Fruit fly (Drosophila melanogaster) ovary, adult (tissue): ENCODE results near the gene Alp10.
A peak's percentile ranks its signal among the peaks of the same experiment; 100 is the strongest.

Experiments
- CG17801 ChIP-seq: fragments of 200-800 bp; optimal IDR thresholded peaks from 2 replicates; lab custom pipeline; 2019; ENCODE audit warnings: missing biosample characterization, mild to moderate bottlenecking, missing genetic modification characterization, moderate library complexity; ENCODE audit not compliant: partially characterized antibody

Gene Alp10

DNA sequence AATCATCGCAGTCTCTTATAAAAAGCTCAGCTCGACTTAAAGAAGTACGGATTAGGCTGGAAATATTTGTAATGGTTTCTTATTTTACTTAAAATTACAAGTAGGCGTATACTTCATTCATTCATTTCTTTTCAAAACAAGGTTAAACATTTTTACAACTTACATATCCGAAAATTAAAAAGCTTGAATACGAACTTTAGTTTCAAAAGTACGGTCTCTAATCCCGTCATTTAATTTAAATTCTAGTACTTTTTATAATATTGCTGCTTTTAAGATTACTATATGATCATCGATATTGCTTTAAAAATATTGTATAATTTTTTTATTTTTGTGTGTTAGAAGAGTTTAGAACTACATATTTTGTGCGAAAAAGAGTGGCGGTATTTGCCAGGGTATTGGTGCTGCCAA is 35.1 kb upstream of the Alp10 start:
- no peak for TF ChIP-seq CG17801 (GFP tag; lab: Kevin White, UChicago)

DNA sequence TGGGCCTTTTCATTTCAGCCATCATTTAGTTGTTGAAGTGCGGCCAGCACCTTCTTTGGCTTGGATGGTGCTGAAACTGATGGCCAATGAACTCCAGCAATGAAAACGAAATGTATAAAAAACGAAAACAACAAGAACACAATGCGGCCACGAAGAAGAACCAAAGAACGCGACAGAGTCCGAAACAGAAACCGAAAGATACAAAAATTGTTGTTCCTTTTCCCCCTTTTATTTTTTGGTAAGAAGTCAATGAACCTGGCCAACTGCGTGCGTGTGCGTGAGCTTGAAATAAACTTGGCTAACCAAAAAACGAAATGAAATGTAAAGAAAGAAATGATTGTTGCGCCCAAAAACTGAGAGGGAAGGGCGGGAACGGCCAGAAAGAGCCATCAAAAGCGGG is 32.7 kb upstream of the Alp10 start:
- TF ChIP-seq CG17801 (GFP tag; lab: Kevin White, UChicago) = no peak

DNA sequence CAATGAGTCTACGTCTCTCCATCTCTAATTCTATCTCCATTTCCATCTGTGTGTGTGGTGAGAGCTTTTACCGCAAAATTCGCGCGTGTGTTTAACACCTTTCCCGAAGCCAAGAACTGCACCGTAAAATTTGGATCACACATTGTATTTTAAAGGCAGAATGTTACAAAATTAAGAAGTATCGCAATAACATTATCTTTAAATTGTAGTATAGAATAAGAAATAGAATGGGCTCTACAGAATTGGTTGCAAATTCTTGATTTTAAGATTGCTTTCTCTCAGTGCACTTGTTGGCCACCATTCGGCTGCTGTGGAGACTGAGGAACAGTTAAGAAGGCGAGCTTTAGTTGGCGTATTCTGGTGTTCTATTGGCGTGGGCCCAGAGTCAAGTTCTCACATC is 31.4 kb upstream of the Alp10 start:
- TF ChIP-seq CG17801 (GFP tag; lab: Kevin White, UChicago) = no peak

DNA sequence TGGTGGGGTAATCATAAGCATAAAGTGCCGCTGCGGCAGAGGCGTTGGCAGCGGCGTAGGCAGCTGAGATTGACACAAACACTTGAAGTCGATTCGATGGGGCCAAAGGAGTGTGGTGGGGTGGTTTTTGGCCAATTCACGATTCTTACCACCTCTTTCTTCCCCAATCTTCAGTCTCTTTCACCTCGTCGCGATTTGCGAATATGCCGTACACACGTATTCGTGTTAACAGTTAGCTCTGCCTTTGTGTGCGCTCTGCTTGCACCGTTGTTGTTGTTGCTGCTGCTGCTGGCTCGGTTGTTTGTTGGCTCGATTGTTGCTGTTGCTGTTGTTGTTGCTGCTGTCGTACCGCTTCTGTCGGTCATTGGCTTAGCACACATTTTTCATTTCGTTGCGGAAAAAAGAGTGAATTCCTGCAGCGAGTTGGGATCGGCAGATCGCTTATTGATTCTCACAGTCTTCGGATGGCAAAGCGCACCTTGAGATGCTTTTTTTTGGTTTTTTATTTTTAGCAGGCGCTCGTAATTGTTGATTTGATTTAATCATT is 30.1 kb upstream of the Alp10 start:
- no peak for TF ChIP-seq CG17801 (GFP tag; lab: Kevin White, UChicago)

DNA sequence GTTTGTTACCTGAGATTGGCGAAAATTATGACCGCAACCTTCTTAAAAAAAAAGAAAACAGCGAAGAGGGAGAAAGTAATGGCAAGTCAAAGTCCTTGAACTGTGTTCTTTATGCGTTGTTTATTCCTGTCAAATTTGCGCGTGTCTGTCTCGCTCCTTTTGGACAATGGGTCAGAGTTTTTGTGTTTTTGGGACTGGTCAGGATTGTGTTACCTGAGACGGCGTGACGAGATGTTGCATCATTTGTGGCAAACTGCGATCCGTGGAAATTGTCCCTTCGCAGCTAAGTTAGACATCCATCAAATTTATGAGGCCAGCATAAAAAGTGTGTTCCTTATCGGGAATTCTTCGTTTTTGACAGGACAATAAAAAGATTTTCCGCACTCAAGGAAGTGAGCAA is 28.2 kb upstream of the Alp10 start:
- no peak for TF ChIP-seq CG17801 (GFP tag; lab: Kevin White, UChicago)

DNA sequence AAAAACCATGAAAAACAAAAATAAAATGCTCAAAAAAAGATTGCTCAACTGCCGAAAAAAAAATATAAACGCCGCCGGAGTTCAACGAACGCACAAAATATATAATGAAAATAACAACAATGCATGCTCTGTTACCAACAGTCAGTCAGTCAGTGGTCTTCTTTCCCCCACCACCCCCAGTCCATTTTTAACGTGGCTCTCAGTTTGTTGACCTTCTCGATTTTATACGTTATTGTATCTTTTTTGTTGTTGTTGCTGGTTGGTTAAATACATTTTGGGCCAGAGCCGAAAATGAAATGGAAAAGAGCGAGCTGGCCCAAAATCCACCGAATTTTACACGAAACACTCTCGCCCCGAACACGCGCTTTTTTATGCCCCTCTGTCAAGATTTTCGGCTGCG is 26.8 kb upstream of the Alp10 start:
- no peak for TF ChIP-seq CG17801 (GFP tag; lab: Kevin White, UChicago)

DNA sequence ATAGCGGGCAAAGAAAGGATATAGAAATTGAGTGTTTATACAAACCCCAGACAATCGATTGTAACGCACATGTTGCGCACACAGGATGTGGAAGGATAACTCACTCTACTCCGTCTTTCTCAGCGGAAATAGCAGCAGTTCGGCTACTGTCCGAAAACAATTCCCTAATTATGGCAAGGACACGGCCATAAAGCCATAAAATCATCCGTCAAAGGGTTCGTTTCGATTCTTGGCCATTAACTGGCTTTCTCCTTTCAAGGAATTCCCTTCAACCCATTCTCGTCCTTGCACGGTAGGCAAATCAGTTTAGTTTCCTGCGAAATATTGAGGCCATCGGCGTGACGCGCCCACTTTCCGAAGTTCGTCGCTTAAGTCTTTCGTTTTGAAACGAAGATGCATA is 26.4 kb upstream of the Alp10 start:
- no peak for TF ChIP-seq CG17801 (GFP tag; lab: Kevin White, UChicago)

DNA sequence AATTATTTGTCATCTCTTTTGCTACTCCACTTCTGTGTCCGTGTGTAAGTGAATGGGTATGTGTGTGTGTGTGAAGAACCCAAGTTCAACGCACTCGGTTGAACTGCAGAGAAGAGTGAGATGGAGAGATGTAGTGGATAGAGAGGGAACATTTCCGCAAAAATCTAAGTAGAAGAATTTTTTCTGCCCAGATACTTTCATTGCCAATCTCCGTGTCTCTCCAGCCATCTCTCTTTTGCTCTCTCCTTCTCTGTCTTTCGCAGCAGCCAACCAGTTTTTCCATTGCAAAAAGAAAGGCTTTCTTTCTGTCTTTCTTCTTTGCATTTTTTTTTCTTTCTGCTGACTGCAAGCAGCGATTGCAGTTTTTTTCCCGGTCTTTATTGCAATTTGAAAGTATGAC is 23.6 kb upstream of the Alp10 start:
- TF ChIP-seq CG17801 (GFP tag; lab: Kevin White, UChicago) = no peak

DNA sequence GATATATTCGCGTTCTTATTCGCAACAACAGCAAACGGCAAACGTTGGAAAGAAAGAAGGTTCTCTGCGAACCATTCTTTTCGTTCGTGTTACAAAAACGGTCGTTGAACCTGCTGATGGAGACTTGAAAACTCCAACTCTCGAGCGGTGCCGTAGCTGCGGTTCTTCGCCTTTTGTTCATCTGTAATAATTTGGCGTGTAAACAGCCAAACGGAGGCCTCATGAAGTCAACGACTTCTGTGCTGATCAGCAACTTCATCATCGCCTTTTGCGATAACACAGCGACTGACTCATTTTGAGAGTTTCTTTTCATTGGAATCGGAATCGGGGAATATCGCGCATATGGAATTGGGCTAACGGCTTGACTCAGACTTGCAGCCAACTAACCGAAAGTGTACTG is 22.3 kb upstream of the Alp10 start:
- no peak for TF ChIP-seq CG17801 (GFP tag; lab: Kevin White, UChicago)

DNA sequence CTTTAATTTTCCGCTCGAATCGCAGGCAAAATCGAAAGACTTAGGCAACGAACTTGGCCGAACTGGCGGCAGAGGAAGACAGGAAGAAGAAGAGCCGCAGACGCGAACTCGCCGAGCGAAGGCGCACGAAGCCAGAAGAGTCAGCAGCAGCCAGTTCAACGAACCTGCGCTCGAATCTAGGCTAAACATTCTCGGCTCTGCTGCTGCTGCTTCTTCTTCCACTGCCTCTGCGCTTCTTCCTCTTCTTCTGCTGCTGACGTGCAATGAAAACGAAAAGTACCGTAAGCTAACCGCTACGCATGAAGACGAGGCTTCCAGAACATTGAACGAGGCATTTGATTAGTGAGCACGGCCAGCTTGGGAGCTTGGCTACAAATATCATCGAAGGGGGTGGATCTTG is 21.4 kb upstream of the Alp10 start:
- TF ChIP-seq CG17801 (GFP tag; lab: Kevin White, UChicago) = no peak

DNA sequence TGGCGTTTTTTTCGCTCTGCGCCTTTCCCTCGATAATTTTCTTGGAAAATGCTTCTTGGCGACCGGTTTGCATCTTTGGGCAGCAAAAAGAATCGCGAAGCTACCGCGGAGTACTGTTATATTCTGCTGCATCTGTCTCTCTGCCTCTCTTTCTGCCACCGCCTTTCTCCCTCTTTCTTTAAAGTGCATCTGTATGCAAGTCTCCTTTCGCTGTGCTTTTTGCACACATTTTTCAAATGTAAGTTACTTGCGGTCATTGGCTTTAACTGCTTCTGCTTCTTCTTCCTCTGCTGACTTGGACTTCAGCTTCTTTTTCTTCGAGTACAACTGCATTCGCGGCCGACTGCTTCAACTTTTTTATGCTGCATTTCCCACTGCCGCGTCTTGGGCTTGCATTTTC is 20.7 kb upstream of the Alp10 start:
- TF ChIP-seq CG17801 (GFP tag; lab: Kevin White, UChicago) = no peak

DNA sequence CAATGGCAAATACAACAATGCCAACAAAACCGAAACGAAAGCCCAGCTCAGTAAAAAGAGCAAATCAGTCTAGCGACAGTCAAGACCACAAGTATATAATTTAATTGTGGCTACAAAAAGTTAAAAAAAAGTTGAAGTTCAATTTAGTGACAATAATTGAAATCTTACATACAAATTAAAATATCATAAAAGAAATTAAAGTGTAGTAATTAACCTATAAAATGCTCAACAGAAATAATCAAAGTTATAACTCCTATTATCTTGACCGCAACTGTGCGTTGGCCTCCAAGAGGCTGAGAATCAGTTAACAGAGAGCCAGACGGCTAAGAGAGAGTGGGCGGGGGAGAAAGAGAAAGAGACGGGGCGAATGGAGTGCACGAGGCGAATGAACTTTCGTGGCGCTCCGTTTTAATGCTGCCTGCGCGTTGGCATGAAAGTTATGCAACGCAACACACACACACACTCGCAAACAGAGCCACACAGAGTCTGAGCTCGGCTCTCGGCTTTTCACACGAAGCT is 16.7 kb upstream of the Alp10 start:
- TF ChIP-seq CG17801 (GFP tag; lab: Kevin White, UChicago) = no peak

DNA sequence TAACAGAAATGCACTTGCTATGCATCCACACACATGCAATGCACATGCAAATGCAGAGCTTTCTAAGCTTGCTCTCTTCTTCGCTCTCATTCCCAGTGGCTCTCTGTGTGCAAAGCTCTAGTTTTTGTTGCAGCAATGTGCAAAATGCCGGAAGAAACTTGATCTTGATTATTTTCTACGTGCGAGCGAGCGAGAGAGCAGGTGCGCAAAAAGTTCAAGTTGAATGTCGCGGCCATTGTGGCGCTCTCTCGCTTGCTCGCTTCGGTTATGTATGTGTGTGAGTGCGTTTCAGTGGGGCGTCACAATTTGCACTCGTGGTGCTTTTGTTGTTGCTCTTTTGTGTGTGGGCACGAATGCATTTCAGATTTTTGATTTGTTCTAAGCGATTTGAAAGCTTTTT is 15.5 kb upstream of the Alp10 start:
- TF ChIP-seq CG17801 (GFP tag; lab: Kevin White, UChicago) = peak; percentile 7

DNA sequence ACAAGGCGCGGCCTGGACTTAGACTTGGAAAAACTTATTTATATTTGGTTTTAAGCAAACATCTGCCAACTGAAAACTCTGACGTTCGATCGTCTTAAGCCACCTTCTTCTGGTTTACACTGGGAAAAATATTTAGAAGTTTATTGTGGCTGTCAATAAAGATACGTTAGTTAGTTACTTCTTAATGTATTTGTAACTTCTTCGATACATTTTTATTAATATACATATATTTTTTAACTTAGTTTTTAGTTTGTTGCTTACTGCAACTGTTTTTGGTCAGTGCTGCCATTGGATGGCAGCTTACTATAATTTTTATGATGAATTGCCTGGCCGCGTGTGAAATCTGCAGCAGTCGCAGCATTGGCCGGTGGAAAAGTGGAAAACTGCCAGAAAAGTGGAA is 14.4 kb upstream of the Alp10 start:
- TF ChIP-seq CG17801 (GFP tag; lab: Kevin White, UChicago) = no peak

DNA sequence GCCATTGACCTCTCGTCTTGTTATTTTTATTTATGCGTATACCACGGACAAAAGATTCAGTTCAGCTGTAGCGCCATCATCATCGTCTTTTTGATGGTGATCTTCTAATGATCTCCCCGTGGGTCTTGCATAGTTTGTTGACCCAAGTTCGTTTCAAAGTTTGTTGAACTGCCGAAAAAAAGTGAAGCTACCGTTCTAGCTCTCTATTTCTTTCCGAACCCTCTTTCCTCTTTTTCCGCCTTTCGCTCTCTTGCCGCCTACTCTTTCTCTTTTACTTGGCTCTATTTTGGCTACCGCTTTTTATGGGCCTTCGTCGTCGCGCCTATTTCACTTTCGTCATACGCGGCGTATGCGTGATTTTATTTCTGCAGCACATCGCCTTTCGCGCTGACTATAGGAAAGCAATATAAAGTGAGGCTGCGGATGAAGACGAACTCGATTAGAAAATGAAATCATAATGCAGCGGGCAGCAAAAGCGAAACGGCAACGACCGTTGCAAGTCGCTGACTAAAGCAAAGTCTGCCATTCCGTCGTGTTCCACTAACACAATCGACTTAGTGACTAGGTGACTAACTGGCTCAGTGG is 13.8 kb upstream of the Alp10 start:
- no peak for TF ChIP-seq CG17801 (GFP tag; lab: Kevin White, UChicago)

DNA sequence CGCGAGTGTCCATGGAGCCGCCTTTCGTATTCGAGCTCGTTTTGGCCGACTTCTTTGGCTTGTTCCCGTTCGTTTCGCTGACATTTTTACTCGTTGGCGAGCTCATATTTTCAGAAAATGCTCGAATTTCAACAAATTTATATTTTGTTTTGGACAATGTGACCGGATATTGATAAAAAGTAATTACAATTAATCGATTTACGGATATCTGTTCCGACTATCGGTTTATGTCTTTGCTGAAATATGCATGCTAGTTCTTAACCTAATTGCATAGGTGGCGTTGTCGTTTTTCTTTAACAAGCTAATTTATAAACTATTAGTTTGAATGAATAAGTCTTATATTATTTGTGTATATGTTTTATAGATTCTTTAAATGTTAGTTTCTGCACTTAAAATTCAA is 13.1 kb upstream of the Alp10 start, which contains the start of gene Eaf6:
Gene Eaf6 (minus strand): TSS at position 173 of the 400 bp plus-strand sequence.
- TF ChIP-seq CG17801 (GFP tag; lab: Kevin White, UChicago) = no peak
